Fruit fly (Drosophila melanogaster): ENCODE results near the gene clumsy.

- no peak for TF ChIP-seq psq (GFP tag; optimal IDR thresholded peaks at IDR 0.05)
- no peak for TF ChIP-seq Mio (GFP tag; optimal IDR thresholded peaks at IDR 0.05)
- TF ChIP-seq sage (GFP tag; optimal IDR thresholded peaks at IDR 0.05): no peak
- TF ChIP-seq Abd-B (GFP tag; optimal IDR thresholded peaks at IDR 0.05): no peak
- TF ChIP-seq OdsH (GFP tag; optimal IDR thresholded peaks at IDR 0.05): no peak
- TF ChIP-seq Hnf4 (GFP tag; optimal IDR thresholded peaks at IDR 0.05): no peak
- no peak for TF ChIP-seq jim (GFP tag; optimal IDR thresholded peaks at IDR 0.05)
- no peak for TF ChIP-seq brk (GFP tag; optimal IDR thresholded peaks at IDR 0.05)
- TF ChIP-seq Jra (GFP tag; optimal IDR thresholded peaks at IDR 0.05): no peak
- TF ChIP-seq usp (GFP tag; optimal IDR thresholded peaks at IDR 0.05): no peak
- TF ChIP-seq lola (GFP tag; optimal IDR thresholded peaks at IDR 0.05): no peak
- no peak for TF ChIP-seq Hr78 (GFP tag; optimal IDR thresholded peaks at IDR 0.05)
- TF ChIP-seq pan (optimal IDR thresholded peaks at IDR 0.05): no peak
- TF ChIP-seq Myc (optimal IDR thresholded peaks at IDR 0.05): no peak
Observed at dm6 chr2L:21198633-21199264, 7.5 kb upstream of the clumsy start, which contains the start of gene Ret.

Data from whole organism, wandering third instar larva.